Fruit fly (Drosophila melanogaster): ENCODE results near the gene CG2865.

The CG2865 gene

DNA sequence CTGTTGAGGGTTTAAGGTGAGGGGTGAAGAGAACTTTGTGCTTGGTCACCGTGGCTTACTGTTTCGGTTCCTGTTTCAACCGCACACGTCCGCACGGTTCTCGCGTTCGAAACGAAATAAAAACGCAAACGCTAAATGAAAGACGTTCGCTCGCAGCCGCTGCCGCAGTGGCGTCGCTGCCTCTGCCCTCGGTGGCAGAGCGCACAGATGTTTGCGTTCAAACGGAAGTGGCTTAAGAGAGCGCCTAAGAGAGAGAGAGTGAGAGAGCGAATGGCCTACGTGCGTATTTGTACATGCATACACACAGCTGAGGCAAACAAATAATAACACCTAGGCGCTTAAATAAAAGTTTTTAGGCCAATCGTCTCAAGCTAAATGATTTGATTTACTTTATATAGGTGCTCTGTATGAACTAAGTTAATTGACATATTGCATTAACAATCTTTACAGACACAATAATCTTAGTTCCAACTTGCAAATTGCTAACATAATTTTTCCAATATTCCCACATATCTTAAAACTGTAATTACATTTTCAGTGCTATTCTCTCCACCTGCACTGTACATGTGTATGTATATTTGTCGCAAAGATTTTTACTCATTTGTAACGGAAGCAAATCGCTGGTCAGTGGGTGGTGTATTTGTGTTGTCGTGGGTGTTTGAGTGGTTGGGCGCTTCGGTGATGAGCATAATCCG, at the start of gene CG2865:
CG2865 (minus strand) TSS at position 118 of the 695 bp plus-strand sequence.
- TF ChIP-seq ey (GFP tag; optimal IDR thresholded peaks at IDR 0.05) (peak; percentile 95), h (GFP tag; optimal IDR thresholded peaks at IDR 0.05) (peak; percentile 96), Mio (GFP tag; optimal IDR thresholded peaks at IDR 0.05) (peak; percentile 25), OdsH (GFP tag; optimal IDR thresholded peaks at IDR 0.05) (peak; percentile 94), rgr (GFP tag; optimal IDR thresholded peaks at IDR 0.05) (peak; percentile 93), CrebA (GFP tag; optimal IDR thresholded peaks at IDR 0.05; ENCODE audit: borderline replicate concordance) (no peak), Jra (GFP tag; optimal IDR thresholded peaks at IDR 0.05) (peak; percentile 78), dmrt93B (GFP tag; optimal IDR thresholded peaks at IDR 0.05) (peak; percentile 94), GATAd (GFP tag; optimal IDR thresholded peaks at IDR 0.05) (peak; percentile 11), Rel (GFP tag; optimal IDR thresholded peaks at IDR 0.05) (peak; percentile 30), Rel (tag; optimal IDR thresholded peaks at IDR 0.05) (peak; percentile 90), HLH106 (tag; optimal IDR thresholded peaks at IDR 0.05) (peak; percentile 98), Dfd (GFP tag; optimal IDR thresholded peaks at IDR 0.05) (no peak), N (GFP tag; optimal IDR thresholded peaks at IDR 0.05) (no peak), fru (GFP tag; optimal IDR thresholded peaks at IDR 0.05) (peak; percentile 97), Hr78 (GFP tag; optimal IDR thresholded peaks at IDR 0.05) (no peak), Dif (GFP tag; optimal IDR thresholded peaks at IDR 0.05; ENCODE audit: partially characterized antibody) (peak; percentile 86), brk (GFP tag; optimal IDR thresholded peaks at IDR 0.05) (peak; percentile 68), tai (GFP tag; optimal IDR thresholded peaks at IDR 0.05) (peak; percentile 81), sage (GFP tag; optimal IDR thresholded peaks at IDR 0.05) (peak; percentile 76), Abd-B (GFP tag; optimal IDR thresholded peaks at IDR 0.05) (no peak), CG32264 (GFP tag; optimal IDR thresholded peaks at IDR 0.05) (peak; percentile 84), br (GFP tag; optimal IDR thresholded peaks at IDR 0.05) (peak; percentile 95), lola (GFP tag; optimal IDR thresholded peaks at IDR 0.05) (no peak), foxo (GFP tag; optimal IDR thresholded peaks at IDR 0.05) (peak; percentile 67 to 96), Myc (optimal IDR thresholded peaks at IDR 0.05) (no peak), dl (GFP tag; optimal IDR thresholded peaks at IDR 0.05; ENCODE audit: insufficient read depth in 1 of 2, partially characterized antibody in 2 of 2) (peak; percentile 67 to 85), psq (GFP tag; optimal IDR thresholded peaks at IDR 0.05) (peak; percentile 87), dsf (GFP tag; optimal IDR thresholded peaks at IDR 0.05; ENCODE audit: borderline replicate concordance) (no peak), CG9705 (GFP tag; optimal IDR thresholded peaks at IDR 0.05) (peak; percentile 97), Vsx2 (GFP tag; optimal IDR thresholded peaks at IDR 0.05; ENCODE audit: partially characterized antibody) (no peak), pan (optimal IDR thresholded peaks at IDR 0.05) (no peak), Hr83 (GFP tag; optimal IDR thresholded peaks at IDR 0.05; ENCODE audit: poor library complexity, severe bottlenecking) (peak; percentile 81), usp (GFP tag; optimal IDR thresholded peaks at IDR 0.05) (no peak), sv (GFP tag; optimal IDR thresholded peaks at IDR 0.05) (peak; percentile 94), Sp1 (GFP tag; optimal IDR thresholded peaks at IDR 0.05) (peak; percentile 98), jim (GFP tag; optimal IDR thresholded peaks at IDR 0.05) (no peak), Hnf4 (GFP tag; optimal IDR thresholded peaks at IDR 0.05) (peak; percentile 82), woc (GFP tag; optimal IDR thresholded peaks at IDR 0.05) (peak; percentile 95)

- TF ChIP-seq Vsx2 (GFP tag; optimal IDR thresholded peaks at IDR 0.05; ENCODE audit: partially characterized antibody), result no peak
- peak; percentile 13 for TF ChIP-seq Sp1 (GFP tag; optimal IDR thresholded peaks at IDR 0.05)
- peak; percentile 33 for TF ChIP-seq Myc (optimal IDR thresholded peaks at IDR 0.05)
- no peak for TF ChIP-seq Dfd (GFP tag; optimal IDR thresholded peaks at IDR 0.05)
- TF ChIP-seq Rel (GFP tag; optimal IDR thresholded peaks at IDR 0.05), result no peak
- peak; percentile 31 for TF ChIP-seq Rel (tag; optimal IDR thresholded peaks at IDR 0.05)
Measured at dm6 chrX:2340009-2340733, 47.0 kb upstream of the CG2865 start.

Measured in whole organism, wandering third instar larva.